Worm (Caenorhabditis elegans): ENCODE measurements around the gene nhr-285.

DNA sequence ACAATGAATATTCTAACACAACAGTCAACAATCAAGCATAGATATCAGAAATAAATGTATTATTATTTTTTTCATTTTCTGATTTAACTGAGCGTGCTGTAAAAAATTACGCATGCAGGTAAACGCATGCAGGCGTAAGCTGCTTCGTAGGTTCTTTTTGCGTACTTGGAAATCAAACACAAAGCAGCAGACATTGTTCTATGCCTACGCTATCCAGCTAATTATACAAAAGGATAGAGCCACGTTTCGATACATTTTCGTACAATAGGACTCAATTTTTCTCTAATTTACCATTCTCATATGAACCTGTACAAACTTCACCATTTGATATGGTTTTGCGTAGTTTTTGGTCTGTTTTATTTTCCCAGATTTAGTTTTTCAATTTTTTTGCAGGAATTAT lies 3.5 kb upstream of the nhr-285 start, which contains the start of gene T26E4.3:
- no peak for TF ChIP-seq med-1 (GFP tag; optimal IDR thresholded peaks at IDR 0.05; ENCODE audit: insufficient read depth)
- no peak for TF ChIP-seq klf-2 (GFP tag; conservative IDR thresholded peaks at IDR 0.05)

Data from whole organism, midembryonic.